Worm (Caenorhabditis elegans) whole organism, L3 larva: ENCODE measurements around the gene clec-118.

Source experiments
- aly-2 ChIP-seq: fragments of 150-350 bp; optimal IDR thresholded peaks from 2 replicates; lab custom pipeline; 2014; ENCODE audit warnings: missing biosample characterization, missing genetic modification characterization
- ama-1 ChIP-seq: fragments of 150-350 bp; optimal IDR thresholded peaks from 2 replicates; lab custom pipeline; 2018
- ceh-9 ChIP-seq: sonication (generic microtip); optimal IDR thresholded peaks from 2 replicates; lab custom pipeline; 2018; ENCODE audit warnings: missing biosample characterization, missing genetic modification characterization
- egl-27 ChIP-seq: sonication (generic microtip); optimal IDR thresholded peaks from 4 replicates; lab custom pipeline; 2017; ENCODE audit warnings: missing biosample characterization, missing genetic modification reagents, missing genetic modification characterization
- elt-3 ChIP-seq, 3 experiments: fragments of 150-350 bp in 1 of 3; sonication (generic microtip) in 2 of 3; optimal IDR thresholded peaks; 2 replicates in 2 of 3; 4 replicates in 1 of 3; lab custom pipeline; 2014 to 2017; ENCODE audit warnings: missing biosample characterization in 3 of 3, missing genetic modification characterization in 3 of 3
- lin-15B ChIP-seq: fragments of 150-350 bp; optimal IDR thresholded peaks from 2 replicates; lab custom pipeline; 2014; ENCODE audit warnings: missing biosample characterization, missing genetic modification characterization
- nhr-237 ChIP-seq: fragments of 150-350 bp; optimal IDR thresholded peaks from 2 replicates; lab custom pipeline; 2014; ENCODE audit warnings: missing biosample characterization, missing genetic modification characterization
- nhr-76 ChIP-seq: fragments of 150-350 bp; sonication (generic microtip); optimal IDR thresholded peaks from 5 replicates; lab custom pipeline; 2014; ENCODE audit warnings: missing biosample characterization, missing genetic modification characterization
- nhr-77 ChIP-seq: fragments of 150-350 bp; optimal IDR thresholded peaks from 2 replicates; lab custom pipeline; 2014; ENCODE audit warnings: missing biosample characterization, missing genetic modification characterization
- pqm-1 ChIP-seq: fragments of 150-350 bp; optimal IDR thresholded peaks from 2 replicates; lab custom pipeline; 2017; ENCODE audit warnings: missing biosample characterization, missing genetic modification characterization, inconsistent platforms
- unc-39 ChIP-seq: sonication (generic microtip); optimal IDR thresholded peaks from 4 replicates; lab custom pipeline; 2017; ENCODE audit warnings: missing biosample characterization, missing genetic modification characterization
- unc-62 ChIP-seq: fragments of 150-350 bp; sonication (generic microtip); optimal IDR thresholded peaks from 4 replicates; lab custom pipeline; 2014; ENCODE audit warnings: missing biosample characterization, missing genetic modification reagents, missing genetic modification characterization
- zag-1 ChIP-seq: fragments of 150-350 bp; optimal IDR thresholded peaks from 2 replicates; lab custom pipeline; 2014; ENCODE audit warnings: missing biosample characterization, missing genetic modification characterization
- ztf-11 ChIP-seq: fragments of 150-350 bp; optimal IDR thresholded peaks from 2 replicates; lab custom pipeline; 2014; ENCODE audit warnings: missing biosample characterization, missing genetic modification characterization

ce11 chrII:578803-579202 is 33.5 kb downstream of the clec-118 start:
- TF ChIP-seq unc-62, result no peak
- TF ChIP-seq ceh-9 (tag; lab: Kevin White, UChicago), result no peak
- no peak for TF ChIP-seq lin-15B (tag; lab: Kevin White, UChicago)
- no peak for TF ChIP-seq elt-3 (tag; optimal IDR thresholded peaks at IDR 0.05; lab: Kevin White, UChicago)
- no peak for TF ChIP-seq nhr-77 (tag; lab: Kevin White, UChicago)
- TF ChIP-seq nhr-76 (tag; lab: Kevin White, UChicago), result no peak
- TF ChIP-seq ztf-11, result no peak
- no peak for TF ChIP-seq unc-39 (tag; lab: Kevin White, UChicago)
- TF ChIP-seq egl-27, result no peak
- no peak for TF ChIP-seq zag-1 (tag; lab: Kevin White, UChicago)
- TF ChIP-seq aly-2, result no peak
- no peak for TF ChIP-seq ama-1 (lab: Kevin White, UChicago)
- no peak for TF ChIP-seq nhr-237 (tag; lab: Kevin White, UChicago)
- no peak for TF ChIP-seq pqm-1 (tag; lab: Kevin White, UChicago)
